Fruit fly (Drosophila melanogaster): Measurements from ENCODE around the gene Eig71Eh.

Eig71Eh gene

DNA sequence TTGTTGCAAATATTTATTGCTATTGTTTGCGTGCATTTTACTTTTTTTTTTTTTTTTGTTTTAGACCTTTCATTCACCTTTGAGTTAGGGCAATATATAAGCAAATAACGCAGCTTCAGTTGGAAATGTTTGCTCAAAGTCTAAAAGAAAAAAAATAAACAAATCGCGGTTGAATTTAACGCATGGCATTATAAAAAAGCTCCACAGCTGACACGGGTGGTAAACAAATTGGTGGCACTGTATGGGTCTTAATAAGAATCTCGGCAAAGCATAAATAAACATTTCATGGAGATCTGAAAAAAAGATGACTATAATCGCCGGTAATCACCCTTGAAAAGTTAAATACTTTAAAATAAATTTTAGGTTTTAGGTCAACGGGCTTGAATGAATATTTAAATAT, 35.2 kb upstream of the Eig71Eh start:
- TF ChIP-seq CG14711 (tag; optimal IDR thresholded peaks at IDR 0.05) = no peak
- peak; percentile 4 for TF ChIP-seq CG7101 (tag; optimal IDR thresholded peaks at IDR 0.05)
- no peak for TF ChIP-seq Mnt (GFP tag; optimal IDR thresholded peaks at IDR 0.05)
- TF ChIP-seq Hr96 (GFP tag; optimal IDR thresholded peaks at IDR 0.05) = no peak
- no peak for TF ChIP-seq bab1 (GFP tag; optimal IDR thresholded peaks at IDR 0.05)
- TF ChIP-seq cic (GFP tag; optimal IDR thresholded peaks at IDR 0.05) = no peak
- TF ChIP-seq CG12768 (GFP tag; optimal IDR thresholded peaks at IDR 0.05) = no peak

DNA sequence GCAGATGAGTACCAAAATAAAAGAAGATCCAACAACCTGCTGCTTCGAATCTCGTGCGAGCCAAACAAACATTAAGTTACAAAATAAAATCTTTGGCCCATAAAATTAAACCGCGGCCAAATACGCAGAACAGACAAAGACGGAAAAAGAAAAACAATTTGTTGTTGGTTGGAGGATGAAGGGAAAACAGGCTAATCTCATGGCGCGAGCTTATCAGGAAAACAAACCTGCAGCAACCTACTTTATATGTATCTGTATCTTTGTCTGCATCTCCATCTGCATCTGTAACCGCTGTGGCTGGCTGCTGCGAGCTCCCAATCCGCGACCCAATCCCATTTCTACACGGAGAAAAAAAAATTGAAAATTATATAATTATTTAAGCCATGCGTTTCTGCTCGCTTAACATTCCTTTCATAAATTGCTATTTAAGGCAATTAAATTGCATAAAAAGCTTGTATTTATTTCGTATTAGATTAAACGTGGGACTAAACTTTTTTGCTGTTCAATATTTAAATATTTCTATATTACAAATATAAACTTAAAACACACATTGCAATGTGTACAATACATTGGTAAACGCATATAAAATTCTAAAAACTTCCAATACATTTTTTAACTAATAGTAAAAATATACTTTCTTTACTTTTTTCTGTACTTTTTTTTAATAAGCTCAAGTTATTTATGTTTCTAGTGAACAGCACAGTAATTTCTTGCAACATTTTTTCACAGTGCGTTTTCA, 33.7 kb upstream of the Eig71Eh start:
- TF ChIP-seq CG11617 (GFP tag; optimal IDR thresholded peaks at IDR 0.05) (no peak), CG14711 (tag; optimal IDR thresholded peaks at IDR 0.05) (no peak), CG7101 (tag; optimal IDR thresholded peaks at IDR 0.05) (no peak), bab1 (GFP tag; optimal IDR thresholded peaks at IDR 0.05) (no peak), Clk (GFP tag; optimal IDR thresholded peaks at IDR 0.05) (no peak), Hr96 (GFP tag; optimal IDR thresholded peaks at IDR 0.05) (no peak), toe (GFP tag; optimal IDR thresholded peaks at IDR 0.05) (no peak)

DNA sequence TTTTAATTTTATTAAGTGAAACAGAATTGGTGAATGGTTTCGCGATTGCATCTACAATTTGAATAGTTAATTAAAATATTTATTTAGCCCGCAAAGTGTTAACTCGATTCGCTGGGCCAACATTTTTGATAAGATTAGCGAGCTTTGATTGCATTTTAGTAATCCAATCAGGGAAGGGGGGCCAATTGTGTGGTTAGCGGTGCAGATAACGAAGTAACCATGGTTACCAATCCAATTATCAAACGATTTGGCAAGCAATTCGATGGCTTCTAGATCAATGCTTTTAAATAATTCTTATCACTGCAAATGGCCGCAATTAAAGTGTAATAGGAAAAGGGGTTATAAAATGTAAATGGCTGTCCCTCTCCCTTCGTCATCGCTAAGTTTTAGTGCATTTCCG, 33.1 kb upstream of the Eig71Eh start:
- TF ChIP-seq kay (GFP tag; ENCODE audit: borderline replicate concordance) = no peak
- no peak for TF ChIP-seq Hr96 (GFP tag; optimal IDR thresholded peaks at IDR 0.05)
- no peak for TF ChIP-seq ovo (GFP tag; optimal IDR thresholded peaks at IDR 0.05)
- TF ChIP-seq tj (GFP tag; optimal IDR thresholded peaks at IDR 0.05) = no peak
- TF ChIP-seq CG7045 (GFP tag; optimal IDR thresholded peaks at IDR 0.05) = no peak
- TF ChIP-seq CG11617 (GFP tag; optimal IDR thresholded peaks at IDR 0.05) = no peak
- no peak for TF ChIP-seq CG7101 (tag; optimal IDR thresholded peaks at IDR 0.05)
- TF ChIP-seq bab1 (GFP tag; optimal IDR thresholded peaks at IDR 0.05) = no peak
- TF ChIP-seq Mnt (GFP tag; optimal IDR thresholded peaks at IDR 0.05) = no peak
- no peak for TF ChIP-seq cnc (optimal IDR thresholded peaks at IDR 0.05)
- TF ChIP-seq toe (GFP tag; optimal IDR thresholded peaks at IDR 0.05) = no peak
- TF ChIP-seq CG5204 (GFP tag; optimal IDR thresholded peaks at IDR 0.05) = no peak
- TF ChIP-seq CG12768 (GFP tag; optimal IDR thresholded peaks at IDR 0.05) = no peak
- TF ChIP-seq pad (GFP tag; optimal IDR thresholded peaks at IDR 0.05) = no peak
- TF ChIP-seq cic (GFP tag; optimal IDR thresholded peaks at IDR 0.05) = no peak
- TF ChIP-seq CG1620 (GFP tag; optimal IDR thresholded peaks at IDR 0.05) = no peak
- TF ChIP-seq CG14711 (tag; optimal IDR thresholded peaks at IDR 0.05) = no peak
- no peak for TF ChIP-seq Crg-1 (GFP tag; optimal IDR thresholded peaks at IDR 0.05)

DNA sequence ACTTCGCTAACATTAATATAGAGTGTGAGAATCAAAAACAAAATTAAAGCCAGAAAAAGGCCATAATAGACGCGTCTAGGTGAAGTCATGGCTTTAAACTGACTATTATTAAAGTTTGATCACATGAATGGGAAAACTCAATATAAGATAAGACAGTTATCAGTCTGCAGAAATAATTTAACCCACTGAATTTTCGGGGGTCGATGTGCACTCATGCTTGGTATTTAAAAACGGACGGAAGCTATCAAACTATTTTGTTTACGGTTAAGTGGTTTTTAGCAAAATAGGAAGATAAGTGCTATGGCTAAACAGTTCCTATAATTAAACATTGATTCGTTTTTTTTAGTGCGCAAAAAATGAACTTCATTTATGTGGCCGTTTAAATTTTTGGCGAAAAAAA, 32.7 kb upstream of the Eig71Eh start, which contains the start of gene CG34451:
Gene CG34451 (minus strand): TSS at position 101 of the 400 bp plus-strand sequence.
- TF ChIP-seq Hr96 (GFP tag; optimal IDR thresholded peaks at IDR 0.05) = no peak
- no peak for TF ChIP-seq Clk (GFP tag; optimal IDR thresholded peaks at IDR 0.05)
- no peak for TF ChIP-seq CG7045 (GFP tag; optimal IDR thresholded peaks at IDR 0.05)
- no peak for TF ChIP-seq bab1 (GFP tag; optimal IDR thresholded peaks at IDR 0.05)
- no peak for TF ChIP-seq tj (GFP tag; optimal IDR thresholded peaks at IDR 0.05)

DNA sequence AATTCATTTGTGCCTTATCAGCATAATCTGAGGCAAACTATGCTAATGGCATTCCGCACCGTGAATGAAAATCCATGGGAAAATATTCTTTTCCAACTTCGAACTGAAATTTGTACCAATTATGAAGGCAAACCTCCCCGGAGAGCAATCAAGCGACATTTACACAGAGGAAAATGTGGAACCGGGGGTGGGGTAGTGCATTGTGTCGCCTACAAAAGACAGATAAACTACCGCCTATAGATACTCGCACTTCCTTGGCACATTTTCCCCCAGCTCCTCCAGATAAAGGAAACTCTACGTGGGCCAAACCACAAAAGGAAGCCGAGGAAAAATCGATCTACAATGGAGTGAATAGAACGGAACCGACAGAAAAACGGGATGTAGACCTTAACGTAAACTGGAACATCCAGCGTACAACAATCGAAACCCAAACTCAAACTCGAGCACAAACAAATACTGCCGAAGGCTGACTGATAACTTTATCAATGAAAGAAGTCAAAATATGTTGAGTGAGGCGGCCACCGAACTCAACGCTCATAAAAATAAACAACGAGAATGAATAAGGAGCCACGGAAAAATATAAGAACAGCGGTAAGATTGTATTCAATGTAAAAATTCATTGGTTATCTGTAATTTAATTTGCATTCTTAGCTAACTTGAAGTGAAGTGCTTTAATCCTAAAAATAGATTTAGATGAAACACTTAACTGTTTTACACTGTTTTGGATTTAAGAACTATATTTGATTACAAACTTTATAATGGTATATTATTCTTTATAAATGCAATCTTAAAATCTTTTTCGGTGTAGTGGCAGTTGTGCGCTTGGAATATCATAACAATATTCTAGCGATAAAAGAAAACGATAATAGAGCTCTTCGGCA, 31.7 kb upstream of the Eig71Eh start:
- no peak for TF ChIP-seq ovo (GFP tag; optimal IDR thresholded peaks at IDR 0.05)
- TF ChIP-seq cnc (optimal IDR thresholded peaks at IDR 0.05) = no peak
- no peak for TF ChIP-seq pad (GFP tag; optimal IDR thresholded peaks at IDR 0.05)
- TF ChIP-seq Crg-1 (GFP tag; optimal IDR thresholded peaks at IDR 0.05) = no peak
- TF ChIP-seq CG12768 (GFP tag; optimal IDR thresholded peaks at IDR 0.05) = no peak
- TF ChIP-seq toe (GFP tag; optimal IDR thresholded peaks at IDR 0.05) = no peak
- TF ChIP-seq CG5204 (GFP tag; optimal IDR thresholded peaks at IDR 0.05) = no peak
- TF ChIP-seq cic (GFP tag; optimal IDR thresholded peaks at IDR 0.05) = no peak
- no peak for TF ChIP-seq CG7045 (GFP tag; optimal IDR thresholded peaks at IDR 0.05)
- TF ChIP-seq Hr96 (GFP tag; optimal IDR thresholded peaks at IDR 0.05) = no peak
- TF ChIP-seq bab1 (GFP tag; optimal IDR thresholded peaks at IDR 0.05) = no peak
- TF ChIP-seq CG33017 (tag; optimal IDR thresholded peaks at IDR 0.05) = no peak
- TF ChIP-seq CG11617 (GFP tag; optimal IDR thresholded peaks at IDR 0.05) = no peak
- TF ChIP-seq tj (GFP tag; optimal IDR thresholded peaks at IDR 0.05) = no peak

DNA sequence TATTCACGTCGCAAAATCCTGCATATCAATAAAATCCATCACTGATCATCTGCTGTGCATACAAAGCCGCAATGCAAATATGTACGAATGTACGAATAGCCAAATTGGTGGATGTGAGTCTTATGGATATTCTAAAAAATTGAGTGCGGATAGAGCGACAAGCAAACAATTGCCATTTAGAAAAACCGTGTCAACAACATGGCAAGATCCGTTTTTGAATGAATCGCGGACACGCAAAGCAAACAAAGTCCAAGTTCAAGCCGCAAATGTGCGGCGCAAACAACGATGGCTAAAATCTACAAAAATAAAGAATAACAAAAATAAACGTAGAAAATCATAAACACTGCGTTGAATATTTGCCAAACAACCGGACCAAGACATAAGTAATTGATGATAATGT, 30.3 kb upstream of the Eig71Eh start:
- no peak for TF ChIP-seq CG12768 (GFP tag; optimal IDR thresholded peaks at IDR 0.05)
- no peak for TF ChIP-seq pad (GFP tag; optimal IDR thresholded peaks at IDR 0.05)
- no peak for TF ChIP-seq kay (GFP tag; ENCODE audit: borderline replicate concordance)
- TF ChIP-seq ovo (GFP tag; optimal IDR thresholded peaks at IDR 0.05) = no peak
- TF ChIP-seq Mnt (GFP tag; optimal IDR thresholded peaks at IDR 0.05) = no peak

DNA sequence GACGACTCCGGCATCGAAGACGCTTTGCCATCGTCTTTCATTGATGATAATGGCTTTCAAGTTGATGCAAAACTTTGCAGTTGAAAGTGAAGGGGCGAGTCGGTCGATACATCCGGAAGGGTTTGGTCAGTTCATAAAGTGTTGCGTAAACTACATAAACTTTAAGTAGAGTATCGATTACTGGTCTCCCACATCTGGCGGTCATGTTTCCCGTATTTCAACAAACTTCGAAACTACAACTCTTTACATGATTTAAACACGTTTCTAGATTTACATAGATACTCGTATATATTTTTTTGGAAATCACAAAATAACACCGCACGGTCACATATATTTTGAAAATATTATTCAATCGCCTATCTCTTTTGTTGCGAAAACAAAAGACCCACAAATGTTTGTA, 28.6 kb upstream of the Eig71Eh start, which contains the start of gene CG34452:
Gene CG34452 (minus strand): TSS at position 101 of the 400 bp plus-strand sequence.
- TF ChIP-seq CG1620 (GFP tag; optimal IDR thresholded peaks at IDR 0.05) (no peak), CG5204 (GFP tag; optimal IDR thresholded peaks at IDR 0.05) (no peak), Crg-1 (GFP tag; optimal IDR thresholded peaks at IDR 0.05) (no peak), pad (GFP tag; optimal IDR thresholded peaks at IDR 0.05) (no peak), kay (GFP tag; ENCODE audit: borderline replicate concordance) (no peak), cnc (optimal IDR thresholded peaks at IDR 0.05) (no peak), CG7101 (tag; optimal IDR thresholded peaks at IDR 0.05) (no peak), ovo (GFP tag; optimal IDR thresholded peaks at IDR 0.05) (no peak), toe (GFP tag; optimal IDR thresholded peaks at IDR 0.05) (no peak), Hr96 (GFP tag; optimal IDR thresholded peaks at IDR 0.05) (no peak), CG14711 (tag; optimal IDR thresholded peaks at IDR 0.05) (no peak), bab1 (GFP tag; optimal IDR thresholded peaks at IDR 0.05) (no peak), Clk (GFP tag; optimal IDR thresholded peaks at IDR 0.05) (no peak), cic (GFP tag; optimal IDR thresholded peaks at IDR 0.05) (no peak), tj (GFP tag; optimal IDR thresholded peaks at IDR 0.05) (no peak), CG7045 (GFP tag; optimal IDR thresholded peaks at IDR 0.05) (no peak), CG11617 (GFP tag; optimal IDR thresholded peaks at IDR 0.05) (no peak)
